Fruit fly (Drosophila melanogaster): ENCODE measurements around the gene CG14106.
A peak's percentile ranks its signal among the peaks of the same experiment; 100 is the strongest.

Gene CG14106

DNA sequence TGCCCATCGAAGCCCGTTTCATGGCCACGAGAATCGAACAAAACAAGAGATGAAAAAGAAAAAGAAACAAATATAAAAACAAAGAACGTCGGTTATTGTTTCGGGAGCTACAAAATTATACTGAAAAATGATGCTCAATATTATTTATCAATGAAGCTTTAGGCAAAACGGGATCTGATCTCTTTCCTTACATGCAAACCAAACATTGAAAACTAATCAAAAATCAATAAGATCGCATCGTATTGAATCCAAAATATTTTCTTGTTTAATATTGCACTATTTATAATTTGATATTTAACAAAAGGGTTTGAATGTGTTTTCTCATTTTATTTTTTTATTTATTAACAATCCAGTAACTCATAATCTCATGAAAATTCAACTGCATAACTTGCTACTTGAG is at the start of gene CG14106:
CG14106 (minus strand) TSS at position 101 of the 400 bp plus-strand sequence.
- no peak for TF ChIP-seq Dfd (GFP tag; optimal IDR thresholded peaks at IDR 0.05)
- TF ChIP-seq sv (GFP tag; optimal IDR thresholded peaks at IDR 0.05) = no peak
- no peak for TF ChIP-seq lola (GFP tag; optimal IDR thresholded peaks at IDR 0.05)
- TF ChIP-seq Abd-B (GFP tag; optimal IDR thresholded peaks at IDR 0.05) = no peak
- no peak for TF ChIP-seq HLH106 (tag; optimal IDR thresholded peaks at IDR 0.05)
- no peak for TF ChIP-seq psq (GFP tag; optimal IDR thresholded peaks at IDR 0.05)
- TF ChIP-seq Hr78 (GFP tag; optimal IDR thresholded peaks at IDR 0.05) = no peak

DNA sequence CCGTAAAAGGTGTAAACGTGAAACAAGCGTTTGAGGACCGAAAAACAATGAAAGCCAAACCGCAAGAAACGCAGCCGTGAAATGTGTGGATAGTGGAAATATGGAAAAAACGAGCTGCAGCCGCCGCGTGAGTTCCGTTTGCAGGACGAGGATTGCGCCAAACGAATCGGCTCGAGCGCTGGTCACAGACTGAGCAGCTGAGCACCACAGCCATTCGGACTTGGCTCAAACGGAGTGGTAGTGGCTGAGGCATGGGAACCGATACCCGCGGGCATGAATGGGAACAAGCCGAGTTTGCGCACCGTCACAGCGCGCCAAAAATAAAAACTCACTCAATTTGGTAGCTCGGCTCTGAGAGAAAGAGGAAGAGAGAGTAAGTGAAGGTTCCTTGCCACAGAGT is 49.1 kb upstream of the CG14106 start, which contains the start of gene CG10089:
CG10089 (minus strand) TSS at position 181 of the 400 bp plus-strand sequence.
- TF ChIP-seq Dif (GFP tag; optimal IDR thresholded peaks at IDR 0.05; ENCODE audit: partially characterized antibody) (peak; percentile 18), Vsx2 (GFP tag; optimal IDR thresholded peaks at IDR 0.05; ENCODE audit: partially characterized antibody) (peak; percentile 47), dl (GFP tag; optimal IDR thresholded peaks at IDR 0.05; ENCODE audit: insufficient read depth in 1 of 2, partially characterized antibody in 2 of 2) (peak in 1 of 2 experiments; percentile 4), psq (GFP tag; optimal IDR thresholded peaks at IDR 0.05) (no peak), Rel (GFP tag; optimal IDR thresholded peaks at IDR 0.05) (no peak), Rel (tag; optimal IDR thresholded peaks at IDR 0.05) (no peak)

DNA sequence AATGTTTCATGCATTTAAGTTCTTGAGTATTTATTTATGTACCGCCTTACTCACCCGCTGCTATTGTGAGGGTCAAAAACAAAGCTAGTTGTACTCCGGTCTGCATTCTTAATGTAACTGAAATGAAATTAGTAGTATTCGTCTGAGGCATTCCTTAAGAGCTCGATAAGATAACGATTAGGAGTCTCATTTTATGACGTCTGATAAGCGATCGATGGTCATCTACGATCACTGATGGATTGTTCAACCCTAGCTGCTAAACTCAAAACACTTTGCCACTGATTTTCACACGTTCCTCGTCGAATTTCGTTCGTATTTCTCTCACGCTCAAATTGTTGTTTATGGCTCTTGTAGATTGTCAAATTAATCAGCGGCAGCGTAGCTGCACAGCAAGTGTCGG is 31.7 kb upstream of the CG14106 start, which contains the start of gene CG10116:
CG10116 (minus strand) TSS at position 106 of the 400 bp plus-strand sequence.
- no peak for TF ChIP-seq CG32264 (GFP tag; optimal IDR thresholded peaks at IDR 0.05)
- no peak for TF ChIP-seq jim (GFP tag; optimal IDR thresholded peaks at IDR 0.05)
- no peak for TF ChIP-seq h (GFP tag; optimal IDR thresholded peaks at IDR 0.05)
- TF ChIP-seq Myc (optimal IDR thresholded peaks at IDR 0.05) = no peak
- no peak for TF ChIP-seq br (GFP tag; optimal IDR thresholded peaks at IDR 0.05)
- TF ChIP-seq Vsx2 (GFP tag; optimal IDR thresholded peaks at IDR 0.05; ENCODE audit: partially characterized antibody) = no peak
- no peak for TF ChIP-seq pan (optimal IDR thresholded peaks at IDR 0.05)
- TF ChIP-seq Hnf4 (GFP tag; optimal IDR thresholded peaks at IDR 0.05) = no peak
- no peak for TF ChIP-seq fru (GFP tag; optimal IDR thresholded peaks at IDR 0.05)
- no peak for TF ChIP-seq usp (GFP tag; optimal IDR thresholded peaks at IDR 0.05)
- no peak for TF ChIP-seq OdsH (GFP tag; optimal IDR thresholded peaks at IDR 0.05)
- TF ChIP-seq dsf (GFP tag; optimal IDR thresholded peaks at IDR 0.05; ENCODE audit: borderline replicate concordance) = no peak
- no peak for TF ChIP-seq sage (GFP tag; optimal IDR thresholded peaks at IDR 0.05)
- no peak for TF ChIP-seq rgr (GFP tag; optimal IDR thresholded peaks at IDR 0.05)

DNA sequence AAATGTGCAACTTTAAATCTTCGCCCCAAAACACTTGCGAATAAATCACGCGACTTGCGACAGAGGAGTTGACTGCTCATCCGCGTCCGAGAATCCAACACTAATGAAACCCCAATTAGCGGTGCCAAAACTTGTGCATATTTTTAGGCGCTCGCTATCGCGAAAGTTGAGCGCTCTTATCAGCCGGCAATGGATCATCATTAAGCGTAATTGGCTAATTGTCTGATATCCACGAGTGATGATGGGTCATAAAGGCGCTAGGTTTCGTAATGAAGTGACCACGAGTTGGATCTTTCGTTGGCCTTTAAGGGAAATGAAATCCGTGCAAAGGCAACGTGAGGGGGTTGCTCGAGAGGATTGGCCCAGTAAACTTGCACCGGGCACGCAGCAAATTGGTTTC is 29.3 kb upstream of the CG14106 start:
- TF ChIP-seq Vsx2 (GFP tag; optimal IDR thresholded peaks at IDR 0.05; ENCODE audit: partially characterized antibody) (peak; percentile 23), Mio (GFP tag; optimal IDR thresholded peaks at IDR 0.05) (no peak), N (GFP tag; optimal IDR thresholded peaks at IDR 0.05) (peak; percentile 10)

DNA sequence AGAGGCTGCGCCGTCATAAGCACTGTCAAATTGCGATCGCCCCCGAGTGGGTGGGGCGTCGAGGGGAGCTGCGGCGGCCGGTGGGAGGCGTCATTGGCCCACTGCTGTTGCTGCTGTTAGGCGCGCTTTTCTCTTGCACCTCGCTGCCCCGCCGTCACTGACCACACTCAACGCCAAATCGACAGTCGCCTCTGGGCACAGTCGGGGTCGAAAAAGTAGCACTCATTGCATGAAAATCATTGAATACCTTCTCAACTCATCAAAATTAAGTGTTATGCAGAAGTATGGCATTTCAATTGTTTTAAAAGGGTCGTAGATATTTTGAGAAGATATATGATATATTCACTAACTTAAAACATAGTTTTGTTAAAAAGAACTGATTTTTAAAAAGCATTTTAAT is 26.8 kb upstream of the CG14106 start:
- no peak for TF ChIP-seq jim (GFP tag; optimal IDR thresholded peaks at IDR 0.05)
- TF ChIP-seq Vsx2 (GFP tag; optimal IDR thresholded peaks at IDR 0.05; ENCODE audit: partially characterized antibody) = no peak
- TF ChIP-seq Jra (GFP tag; optimal IDR thresholded peaks at IDR 0.05) = no peak
- no peak for TF ChIP-seq Mio (GFP tag; optimal IDR thresholded peaks at IDR 0.05)
- no peak for TF ChIP-seq psq (GFP tag; optimal IDR thresholded peaks at IDR 0.05)
- no peak for TF ChIP-seq Abd-B (GFP tag; optimal IDR thresholded peaks at IDR 0.05)
- TF ChIP-seq woc (GFP tag; optimal IDR thresholded peaks at IDR 0.05) = no peak
- no peak for TF ChIP-seq Myc (optimal IDR thresholded peaks at IDR 0.05)
- TF ChIP-seq lola (GFP tag; optimal IDR thresholded peaks at IDR 0.05) = no peak
- no peak for TF ChIP-seq CrebA (GFP tag; optimal IDR thresholded peaks at IDR 0.05; ENCODE audit: borderline replicate concordance)
- TF ChIP-seq dsf (GFP tag; optimal IDR thresholded peaks at IDR 0.05; ENCODE audit: borderline replicate concordance) = no peak
- no peak for TF ChIP-seq rgr (GFP tag; optimal IDR thresholded peaks at IDR 0.05)
- TF ChIP-seq dl (GFP tag; optimal IDR thresholded peaks at IDR 0.05; ENCODE audit: insufficient read depth in 1 of 2, partially characterized antibody in 2 of 2) = no peak
- no peak for TF ChIP-seq Hnf4 (GFP tag; optimal IDR thresholded peaks at IDR 0.05)
- no peak for TF ChIP-seq Hr83 (GFP tag; optimal IDR thresholded peaks at IDR 0.05; ENCODE audit: poor library complexity, severe bottlenecking)
- no peak for TF ChIP-seq HLH106 (tag; optimal IDR thresholded peaks at IDR 0.05)
- no peak for TF ChIP-seq tai (GFP tag; optimal IDR thresholded peaks at IDR 0.05)
- TF ChIP-seq Rel (GFP tag; optimal IDR thresholded peaks at IDR 0.05) = no peak
- TF ChIP-seq Rel (tag; optimal IDR thresholded peaks at IDR 0.05) = no peak
- TF ChIP-seq usp (GFP tag; optimal IDR thresholded peaks at IDR 0.05) = no peak
